5 fruit fly cellular contexts compared by ENCODE assay signal in the genomic region with DNA sequence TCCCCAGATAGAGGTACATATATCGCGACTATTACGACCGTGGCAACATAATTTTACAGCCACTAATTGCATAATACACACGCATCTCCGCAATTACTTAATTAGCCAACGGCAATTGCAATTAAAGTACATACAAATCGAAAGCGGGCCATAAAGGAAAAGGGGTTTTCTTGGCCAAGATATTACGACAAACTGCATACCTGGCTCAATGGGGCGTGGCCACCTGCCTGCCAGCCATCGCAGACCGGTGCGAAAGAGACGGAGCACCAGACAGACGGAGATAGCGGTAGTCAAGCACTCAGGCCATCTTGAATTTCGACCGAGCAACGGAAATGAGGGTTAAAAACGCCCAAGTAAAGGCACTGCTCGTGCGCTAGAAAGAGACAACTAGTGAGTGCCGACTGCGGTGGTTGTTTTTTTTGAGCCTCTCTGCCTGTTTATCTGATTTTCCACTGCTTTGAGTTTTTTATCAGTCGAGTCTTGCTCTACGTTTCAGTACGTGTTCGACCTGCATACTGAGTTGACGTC.
TF ChIP-seq lines count a peak whose summit lies in the region.

cad (plus strand) TSS at position 490 of the 528 bp plus-strand sequence.

TF ChIP-seq in whole organism, adult, 20 proteins besides CTCF, POLR2A, EP300 and RAD21 (continued from another document):
- TF ChIP-seq cic (GFP tag; optimal IDR thresholded peaks at IDR 0.05; lab: Kevin White, UChicago) (no peak), CG7101 (tag; optimal IDR thresholded peaks at IDR 0.05; lab: Kevin White, UChicago) (peak; percentile 33), Clk (GFP tag; optimal IDR thresholded peaks at IDR 0.05; lab: Kevin White, UChicago) (no peak), CG7045 (GFP tag; optimal IDR thresholded peaks at IDR 0.05; lab: Kevin White, UChicago) (peak; percentile 5)

TF ChIP-seq in whole organism, embryonic, 481 proteins besides CTCF, POLR2A, EP300 and RAD21 (continued from another document and continues in another):
- TF ChIP-seq CG10543 (GFP tag; optimal IDR thresholded peaks at IDR 0.05; lab: Kevin White, UChicago) (peak; percentile 57), knrl (GFP tag; IDR thresholded peaks at IDR 0.05; lab: Robert Waterston, UW; ENCODE audit: partially characterized antibody) (peak; percentile 22; the same call in 1 of the 3 replicates), her (GFP tag; optimal IDR thresholded peaks at IDR 0.05; lab: Kevin White, UChicago) (peak; percentile 43), CG31388 (GFP tag; optimal IDR thresholded peaks at IDR 0.05; lab: Kevin White, UChicago) (no peak), CG13424 (tag; optimal IDR thresholded peaks at IDR 0.05; lab: Kevin White, UChicago) (peak; percentile 11), chif (GFP tag; optimal IDR thresholded peaks at IDR 0.05; lab: Kevin White, UChicago) (no peak), CG3065 (GFP tag; optimal IDR thresholded peaks at IDR 0.05; lab: Kevin White, UChicago) (no peak), kni (GFP tag; optimal IDR thresholded peaks at IDR 0.05; lab: Kevin White, UChicago) (no peak), tap (tag; optimal IDR thresholded peaks at IDR 0.05; lab: Kevin White, UChicago) (no peak), CG18619 (GFP tag; optimal IDR thresholded peaks at IDR 0.05; lab: Kevin White, UChicago) (no peak), E2f1 (GFP tag; IDR thresholded peaks at IDR 0.05; lab: Robert Waterston, UW) (no peak), CG6791 (GFP tag; IDR thresholded peaks at IDR 0.05; lab: Robert Waterston, UW; ENCODE audit: partially characterized antibody) (peak; percentile 48; the same call in 2 of the 3 replicates), CG10959 (GFP tag; IDR thresholded peaks at IDR 0.05; lab: Robert Waterston, UW) (no peak), CG2875 (GFP tag; optimal IDR thresholded peaks at IDR 0.05; lab: Kevin White, UChicago) (no peak), CG2199 (GFP tag; IDR thresholded peaks at IDR 0.05; lab: Robert Waterston, UW) (peak; percentile 76; the same call in 2 of the 3 replicates), CG33213 (GFP tag; optimal IDR thresholded peaks at IDR 0.05; lab: Kevin White, UChicago) (no peak), TFAM (GFP tag; optimal IDR thresholded peaks at IDR 0.05; lab: Kevin White, UChicago) (no peak), CG1832 (GFP tag; optimal IDR thresholded peaks at IDR 0.05; lab: Kevin White, UChicago) (peak; percentile 98), kah (GFP tag; optimal IDR thresholded peaks at IDR 0.05; lab: Kevin White, UChicago) (no peak), p53 (GFP tag; optimal IDR thresholded peaks at IDR 0.05; lab: Kevin White, UChicago) (no peak), Ada2b (GFP tag; IDR thresholded peaks at IDR 0.05; lab: Robert Waterston, UW) (no peak; the same call in 1 of the 2 replicates), nerfin-2 (GFP tag; IDR thresholded peaks at IDR 0.05; lab: Robert Waterston, UW; ENCODE audit: partially characterized antibody) (no peak), CG42726 (GFP tag; IDR thresholded peaks at IDR 0.05; lab: Robert Waterston, UW; ENCODE audit: partially characterized antibody) (peak; percentile 68), CG3281 (GFP tag; optimal IDR thresholded peaks at IDR 0.05; lab: Kevin White, UChicago) (peak; percentile 35), MBD-R2 (GFP tag; IDR thresholded peaks at IDR 0.05; lab: Robert Waterston, UW) (no peak; the same call in 1 of the 2 replicates), CG12299 (tag; optimal IDR thresholded peaks at IDR 0.05; lab: Kevin White, UChicago) (no peak), CG3726 (GFP tag; IDR thresholded peaks at IDR 0.05; lab: Robert Waterston, UW) (no peak), CG17612 (GFP tag; IDR thresholded peaks at IDR 0.05; lab: Robert Waterston, UW) (no peak), pfk (GFP tag; optimal IDR thresholded peaks at IDR 0.05; lab: Kevin White, UChicago) (peak; percentile 18)

TF ChIP-seq in whole organism, prepupa, 60 proteins besides CTCF, POLR2A, EP300 and RAD21 (continued from another document):
- TF ChIP-seq pdm3 (GFP tag; optimal IDR thresholded peaks at IDR 0.05; lab: Kevin White, UChicago) (peak; percentile 22), CG16779 (tag; optimal IDR thresholded peaks at IDR 0.05; lab: Kevin White, UChicago) (peak; percentile 23), CG6792 (GFP tag; optimal IDR thresholded peaks at IDR 0.05; lab: Kevin White, UChicago) (peak; percentile 41), CG31627 (GFP tag; optimal IDR thresholded peaks at IDR 0.05; lab: Kevin White, UChicago) (peak; percentile 14), achi (GFP tag; optimal IDR thresholded peaks at IDR 0.05; lab: Kevin White, UChicago) (peak; percentile 36), fkh (GFP tag; optimal IDR thresholded peaks at IDR 0.05; lab: Kevin White, UChicago) (peak; percentile 52), CG34406 (GFP tag; optimal IDR thresholded peaks at IDR 0.05; lab: Kevin White, UChicago) (peak; percentile 66), Blimp-1 (GFP tag; optimal IDR thresholded peaks at IDR 0.05; lab: Kevin White, UChicago) (peak; percentile 11), Smox (GFP tag; optimal IDR thresholded peaks at IDR 0.05; lab: Kevin White, UChicago) (no peak), acj6 (GFP tag; optimal IDR thresholded peaks at IDR 0.05; lab: Kevin White, UChicago) (peak; percentile 42), cyc (GFP tag; optimal IDR thresholded peaks at IDR 0.05; lab: Kevin White, UChicago) (peak; percentile 37), CG8119 (GFP tag; IDR thresholded peaks at IDR 0.05; lab: Robert Waterston, UW) (peak; percentile 44; the same call in 1 of the 3 replicates), Sox15 (GFP tag; optimal IDR thresholded peaks at IDR 0.05; lab: Kevin White, UChicago) (no peak), dsx (GFP tag; optimal IDR thresholded peaks at IDR 0.05; lab: Kevin White, UChicago; ENCODE audit: poor library complexity, severe bottlenecking) (no peak), Eip78C (GFP tag; lab: Kevin White, UChicago) (no peak), CG8632 (GFP tag; optimal IDR thresholded peaks at IDR 0.05; lab: Kevin White, UChicago) (peak; percentile 35), ss (GFP tag; optimal IDR thresholded peaks at IDR 0.05; lab: Kevin White, UChicago) (peak in 1 of 2 experiments; percentile 64), vri (GFP tag; optimal IDR thresholded peaks at IDR 0.05; lab: Kevin White, UChicago) (peak; percentile 75), CG1621 (tag; optimal IDR thresholded peaks at IDR 0.05; lab: Kevin White, UChicago) (peak; percentile 18), lz (GFP tag; optimal IDR thresholded peaks at IDR 0.05; lab: Kevin White, UChicago) (peak; percentile 50), spab (GFP tag; optimal IDR thresholded peaks at IDR 0.05; lab: Kevin White, UChicago) (peak; percentile 0), CG7368 (GFP tag; optimal IDR thresholded peaks at IDR 0.05; lab: Kevin White, UChicago) (peak; percentile 70), Sox14 (GFP tag; optimal IDR thresholded peaks at IDR 0.05; lab: Kevin White, UChicago) (peak; percentile 14), Ets21C (GFP tag; optimal IDR thresholded peaks at IDR 0.05; lab: Kevin White, UChicago) (no peak), esn (GFP tag; optimal IDR thresholded peaks at IDR 0.05; lab: Kevin White, UChicago) (peak; percentile 66), OdsH (GFP tag; optimal IDR thresholded peaks at IDR 0.05; lab: Kevin White, UChicago) (peak; percentile 19)

TF ChIP-seq in whole organism, pupa, 21 proteins besides CTCF, POLR2A, EP300 and RAD21 (continued from another document):
- TF ChIP-seq CG32121 (GFP tag; IDR thresholded peaks at IDR 0.05; lab: Robert Waterston, UW) = peak; percentile 40; the same call in 1 of the 2 replicates
- TF ChIP-seq CG15710 (tag; optimal IDR thresholded peaks at IDR 0.05; lab: Kevin White, UChicago) = peak; percentile 30

TF ChIP-seq in whole organism, wandering third instar larva, 38 proteins besides CTCF, POLR2A, EP300 and RAD21 (continued from another document):
- TF ChIP-seq HLH106 (tag; optimal IDR thresholded peaks at IDR 0.05; lab: Kevin White, UChicago) = peak; percentile 41
